Worm (Caenorhabditis elegans): ENCODE data around the gene ZK154.1.
A peak's percentile ranks its signal among the peaks of the same experiment; 100 is the strongest.

DNA sequence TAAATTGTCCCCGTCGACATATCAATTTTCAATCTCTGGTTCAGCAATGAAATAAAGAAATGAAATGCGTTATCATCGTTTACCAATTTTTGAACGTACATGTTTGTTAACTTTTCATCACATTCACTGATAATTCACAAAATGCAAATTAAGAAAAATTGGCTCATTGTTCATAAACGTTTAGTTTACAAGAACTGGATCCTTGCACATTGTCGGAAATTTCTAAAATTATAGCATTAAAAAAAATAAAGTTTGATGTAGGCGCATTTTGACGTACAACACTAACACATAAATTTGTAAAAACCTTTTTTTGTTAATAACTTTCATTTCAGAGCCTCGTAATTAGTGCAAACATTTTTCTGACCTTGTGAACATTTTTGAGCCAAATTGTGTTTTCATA, 20.3 kb downstream of the ZK154.1 start, which contains the start of gene gpx-7:
- peak; percentile 11 for TF ChIP-seq pha-4 (tag; optimal IDR thresholded peaks at IDR 0.05)
- no peak for TF ChIP-seq skn-1 (tag; optimal IDR thresholded peaks at IDR 0.05)
- no peak for TF ChIP-seq elt-3 (tag; optimal IDR thresholded peaks at IDR 0.05)
- peak; percentile 43 for TF ChIP-seq pqm-1 (tag; optimal IDR thresholded peaks at IDR 0.05)
- TF ChIP-seq ama-1 (optimal IDR thresholded peaks at IDR 0.05) = no peak
- TF ChIP-seq egl-5 (tag; optimal IDR thresholded peaks at IDR 0.05) = no peak
- no peak for TF ChIP-seq ZK546.5 (tag; optimal IDR thresholded peaks at IDR 0.05)
- TF ChIP-seq unc-62 (GFP tag; optimal IDR thresholded peaks at IDR 0.05) = no peak
